Fruit fly (Drosophila melanogaster) whole organism, embryonic: ENCODE results near the gene Glos.

Source experiments
- Blimp-1 ChIP-seq: fragments of 200-800 bp; sonication (Bioruptor generic); optimal IDR thresholded peaks from 3 replicates; lab custom pipeline; 2018; ENCODE audit warnings: missing biosample characterization, missing genetic modification characterization, mild to moderate bottlenecking, moderate library complexity, missing genetic modification reagents
- C15 ChIP-seq: fragments of 200-800 bp; sonication (Bioruptor generic); IDR thresholded peaks from 3 replicates; pipeline ENCODE4 v1.3.6; 2022; ENCODE audit warnings: missing biosample characterization, missing genetic modification characterization
- CG10267 ChIP-seq: fragments of 200-800 bp; sonication (Bioruptor generic); optimal IDR thresholded peaks from 2 replicates; lab custom pipeline; 2018; ENCODE audit warnings: missing biosample characterization, mild to moderate bottlenecking, missing genetic modification characterization, moderate library complexity
- CG10959 ChIP-seq: fragments of 200-800 bp; sonication (Bioruptor generic); IDR thresholded peaks from 2 replicates; pipeline ENCODE4 v1.3.6; 2022; ENCODE audit warnings: missing biosample characterization, missing genetic modification characterization
- CG10979 ChIP-seq: fragments of 200-800 bp; sonication (Bioruptor generic); optimal IDR thresholded peaks from 2 replicates; lab custom pipeline; 2018; ENCODE audit warnings: missing biosample characterization, mild to moderate bottlenecking, missing genetic modification characterization, moderate library complexity
- CG11504 ChIP-seq: fragments of 200-800 bp; sonication (Bioruptor generic); optimal IDR thresholded peaks from 3 replicates; lab custom pipeline; 2019; ENCODE audit warnings: missing biosample characterization, mild to moderate bottlenecking, missing genetic modification characterization, moderate library complexity
- CG12299 ChIP-seq: fragments of 200-800 bp; sonication (Bioruptor generic); optimal IDR thresholded peaks from 2 replicates; lab custom pipeline; 2018; ENCODE audit warnings: missing biosample characterization, mild to moderate bottlenecking, missing genetic modification characterization
- CG1233 ChIP-seq: fragments of 200-800 bp; sonication (Bioruptor generic); optimal IDR thresholded peaks from 4 replicates; lab custom pipeline; 2018; ENCODE audit warnings: missing biosample characterization, mild to moderate bottlenecking, missing genetic modification characterization
- CG13123 ChIP-seq: fragments of 200-800 bp; sonication (Bioruptor generic); optimal IDR thresholded peaks from 2 replicates; lab custom pipeline; 2016; ENCODE audit warnings: missing biosample characterization, missing genetic modification characterization
- CG13624 ChIP-seq: fragments of 200-800 bp; sonication (Bioruptor generic); optimal IDR thresholded peaks from 2 replicates; lab custom pipeline; 2016; ENCODE audit warnings: missing biosample characterization, missing genetic modification characterization
- CG14667 ChIP-seq: fragments of 200-800 bp; sonication (Bioruptor generic); IDR thresholded peaks from 2 replicates; pipeline ENCODE4 v1.3.6; 2022; ENCODE audit warnings: missing biosample characterization, missing genetic modification characterization
- CG14965 ChIP-seq: fragments of 200-800 bp; sonication (Bioruptor generic); optimal IDR thresholded peaks from 2 replicates; lab custom pipeline; 2016; ENCODE audit warnings: missing biosample characterization, missing genetic modification characterization, borderline replicate concordance
- CG17912 ChIP-seq: fragments of 200-800 bp; sonication (Bioruptor generic); optimal IDR thresholded peaks from 2 replicates; lab custom pipeline; 2018; ENCODE audit warnings: missing biosample characterization, mild to moderate bottlenecking, missing genetic modification characterization
- CG30020 ChIP-seq: fragments of 200-800 bp; optimal IDR thresholded peaks from 2 replicates; lab custom pipeline; 2019; ENCODE audit warnings: missing biosample characterization, mild to moderate bottlenecking, missing genetic modification characterization, moderate library complexity
- CG3163 ChIP-seq: fragments of 200-800 bp; sonication (Bioruptor generic); optimal IDR thresholded peaks from 3 replicates; lab custom pipeline; 2016; ENCODE audit warnings: missing biosample characterization, missing genetic modification characterization
- CG33557 ChIP-seq: fragments of 200-800 bp; sonication (Bioruptor generic); optimal IDR thresholded peaks from 2 replicates; lab custom pipeline; 2019; ENCODE audit warnings: missing biosample characterization, mild to moderate bottlenecking, missing genetic modification characterization, moderate library complexity
- CG6254 ChIP-seq: fragments of 200-800 bp; sonication (Bioruptor generic); optimal IDR thresholded peaks from 3 replicates; lab custom pipeline; 2017; ENCODE audit warnings: mild to moderate bottlenecking, missing biosample characterization, missing genetic modification reagents, missing genetic modification characterization
- CG7928 ChIP-seq: fragments of 200-800 bp; sonication (Bioruptor generic); optimal IDR thresholded peaks from 2 replicates; lab custom pipeline; 2017; ENCODE audit warnings: missing biosample characterization, mild to moderate bottlenecking, missing genetic modification characterization
- CG9609 ChIP-seq: fragments of 200-800 bp; sonication (Bioruptor generic); optimal IDR thresholded peaks from 3 replicates; lab custom pipeline; 2016; ENCODE audit warnings: missing biosample characterization, missing genetic modification characterization
- CG9817 ChIP-seq: fragments of 200-800 bp; sonication (Bioruptor generic); optimal IDR thresholded peaks from 2 replicates; lab custom pipeline; 2018; ENCODE audit warnings: missing biosample characterization, mild to moderate bottlenecking, missing genetic modification characterization, moderate library complexity
- CrebB ChIP-seq: fragments of 200-800 bp; sonication (Bioruptor generic); optimal IDR thresholded peaks from 3 replicates; lab custom pipeline; 2018; ENCODE audit warnings: missing biosample characterization, mild to moderate bottlenecking, missing genetic modification characterization
- Dfd ChIP-seq, 2 experiments: fragments of >200 bp; optimal IDR thresholded peaks; 2 replicates each; lab custom pipeline; 2017; ENCODE audit warnings: missing biosample characterization in 2 of 2, missing genetic modification characterization in 2 of 2
- Doc2 ChIP-seq: fragments of 200-800 bp; sonication (Bioruptor generic); IDR thresholded peaks from 2 replicates; pipeline ENCODE4 v1.3.6; 2022; ENCODE audit warnings: missing biosample characterization, missing genetic modification characterization
- E2f1 ChIP-seq: fragments of 200-800 bp; sonication (Bioruptor generic); IDR thresholded peaks from 2 replicates; pipeline ENCODE4 v1.3.6; 2022; ENCODE audit warnings: missing biosample characterization, missing genetic modification characterization
- Hr51 ChIP-seq, 2 experiments: fragments of 200-800 bp; sonication (Bioruptor generic); optimal IDR thresholded peaks; 2 replicates in 1 of 2; 3 replicates in 1 of 2; lab custom pipeline; 2016 to 2018; ENCODE audit warnings: missing biosample characterization in 2 of 2, missing genetic modification characterization in 2 of 2, mild to moderate bottlenecking in 1 of 2, moderate library complexity in 1 of 2
- Mad ChIP-seq: fragments of 200-800 bp; sonication (Bioruptor generic); optimal IDR thresholded peaks from 2 replicates; lab custom pipeline; 2016; ENCODE audit warnings: missing biosample characterization, missing genetic modification characterization
- Mes4 ChIP-seq: fragments of 200-800 bp; sonication (Bioruptor generic); optimal IDR thresholded peaks from 2 replicates; lab custom pipeline; 2016; ENCODE audit warnings: missing biosample characterization, missing genetic modification characterization
- Mrtf ChIP-seq: fragments of 200-800 bp; sonication (Bioruptor generic); IDR thresholded peaks from 3 replicates; pipeline ENCODE4 v1.3.6; 2022; ENCODE audit warnings: missing biosample characterization, missing genetic modification characterization
- Nf-YA ChIP-seq: fragments of 200-800 bp; sonication (Bioruptor generic); IDR thresholded peaks from 2 replicates; pipeline ENCODE4 v1.3.6; 2022; ENCODE audit warnings: missing biosample characterization, missing genetic modification characterization
- Poxn ChIP-seq: fragments of 200-800 bp; sonication (Bioruptor generic); IDR thresholded peaks from 2 replicates; pipeline ENCODE4 v1.3.6; 2022; ENCODE audit warnings: missing biosample characterization, missing genetic modification characterization
- Sox102F ChIP-seq: fragments of 200-800 bp; sonication (Bioruptor generic); optimal IDR thresholded peaks from 2 replicates; lab custom pipeline; 2018; ENCODE audit warnings: missing biosample characterization, mild to moderate bottlenecking, missing genetic modification characterization, moderate library complexity
- Sry-δ ChIP-seq: fragments of 200-800 bp; sonication (Bioruptor generic); optimal IDR thresholded peaks from 2 replicates; lab custom pipeline; 2016; ENCODE audit warnings: missing biosample characterization, missing genetic modification characterization
- TFAM ChIP-seq: fragments of 200-800 bp; sonication (Bioruptor generic); optimal IDR thresholded peaks from 2 replicates; lab custom pipeline; 2017; ENCODE audit warnings: missing biosample characterization, missing genetic modification characterization, inconsistent platforms
- bcd ChIP-seq: fragments of 200-800 bp; sonication (Bioruptor generic); optimal IDR thresholded peaks from 2 replicates; lab custom pipeline; 2017; ENCODE audit warnings: missing biosample characterization, mild to moderate bottlenecking, missing genetic modification characterization
- cg ChIP-seq: fragments of 200-800 bp; sonication (Bioruptor generic); optimal IDR thresholded peaks from 3 replicates; lab custom pipeline; 2019; ENCODE audit warnings: missing biosample characterization, mild to moderate bottlenecking, missing genetic modification characterization, moderate library complexity
- chif ChIP-seq, 2 experiments: fragments of 200-800 bp; sonication (Bioruptor generic); optimal IDR thresholded peaks; 3 replicates each; lab custom pipeline; 2016; ENCODE audit warnings: missing biosample characterization in 2 of 2, missing genetic modification characterization in 2 of 2
- ci ChIP-seq: fragments of 200-800 bp; sonication (Bioruptor generic); IDR thresholded peaks from 3 replicates; pipeline ENCODE4 v1.3.6; 2022; ENCODE audit warnings: missing biosample characterization, missing genetic modification characterization
- ftz-f1 ChIP-seq: fragments of 200-800 bp; sonication (Bioruptor generic); optimal IDR thresholded peaks from 2 replicates; lab custom pipeline; 2016; ENCODE audit warnings: missing biosample characterization, missing genetic modification characterization
- gce ChIP-seq: fragments of 200-800 bp; sonication (Bioruptor generic); IDR thresholded peaks from 3 replicates; pipeline ENCODE4 v1.3.6; 2022; ENCODE audit warnings: missing biosample characterization, missing genetic modification characterization
- gfzf ChIP-seq: fragments of 200-800 bp; sonication (Bioruptor generic); optimal IDR thresholded peaks from 2 replicates; lab custom pipeline; 2016; ENCODE audit warnings: missing biosample characterization, mild to moderate bottlenecking, missing genetic modification characterization, moderate library complexity
- lilli ChIP-seq: fragments of 200-800 bp; sonication (Bioruptor generic); optimal IDR thresholded peaks from 3 replicates; lab custom pipeline; 2016; ENCODE audit warnings: missing biosample characterization, missing genetic modification characterization
- sc ChIP-seq, 3 experiments: fragments of >200 bp in 2 of 3; fragments of 200-800 bp in 1 of 3; sonication (Bioruptor generic) in 1 of 3; optimal IDR thresholded peaks; 2 replicates in 2 of 3; 3 replicates in 1 of 3; lab custom pipeline; 2017; ENCODE audit warnings: mild to moderate bottlenecking in 1 of 3, missing biosample characterization in 1 of 3, missing genetic modification characterization in 1 of 3, missing genetic modification reagents in 1 of 3
- seq ChIP-seq: fragments of 200-800 bp; sonication (Bioruptor generic); IDR thresholded peaks from 2 replicates; pipeline ENCODE4 v1.3.6; 2022; ENCODE audit warnings: missing biosample characterization, missing genetic modification characterization
- sima ChIP-seq: fragments of 200-800 bp; sonication (Bioruptor generic); optimal IDR thresholded peaks from 2 replicates; lab custom pipeline; 2016; ENCODE audit warnings: missing biosample characterization, missing genetic modification characterization
- sqz ChIP-seq: fragments of 200-800 bp; sonication (Bioruptor generic); optimal IDR thresholded peaks from 3 replicates; lab custom pipeline; 2018; ENCODE audit warnings: missing biosample characterization, mild to moderate bottlenecking, missing genetic modification characterization
- tin ChIP-seq: fragments of 200-800 bp; sonication (Bioruptor generic); optimal IDR thresholded peaks from 3 replicates; lab custom pipeline; 2016; ENCODE audit warnings: missing biosample characterization, missing genetic modification characterization
- tio ChIP-seq: fragments of 200-800 bp; sonication (Bioruptor generic); optimal IDR thresholded peaks from 2 replicates; lab custom pipeline; 2017; ENCODE audit warnings: missing biosample characterization, missing genetic modification characterization, inconsistent platforms
- tll ChIP-seq, 2 experiments: fragments of 200-800 bp in 1 of 2; fragments of >200 bp in 1 of 2; sonication (Bioruptor generic) in 1 of 2; optimal IDR thresholded peaks; 2 replicates each; lab custom pipeline; 2017 to 2019; ENCODE audit warnings: missing biosample characterization in 2 of 2, missing genetic modification characterization in 2 of 2, mild to moderate bottlenecking in 1 of 2, moderate library complexity in 1 of 2
- tna ChIP-seq: fragments of 200-800 bp; sonication (Bioruptor generic); IDR thresholded peaks from 2 replicates; pipeline ENCODE4 v1.3.6; 2022; ENCODE audit warnings: missing biosample characterization, missing genetic modification characterization; ENCODE audit not compliant: partially characterized antibody
- trem ChIP-seq: fragments of 200-800 bp; optimal IDR thresholded peaks from 3 replicates; lab custom pipeline; 2019; ENCODE audit warnings: missing biosample characterization, mild to moderate bottlenecking, missing genetic modification characterization, moderate library complexity
- ttk ChIP-seq: fragments of 200-800 bp; sonication (Bioruptor generic); IDR thresholded peaks from 2 replicates; pipeline ENCODE4 v2.1.2; 2022; ENCODE audit warnings: missing biosample characterization, missing genetic modification characterization

Glos gene

dm6 chrX:3964965-3965420, 28.7 kb downstream of the Glos start, which contains the start of gene lva (continued):
- no peak for TF ChIP-seq Nf-YA (GFP tag; lab: Robert Waterston, UW)
- TF ChIP-seq ttk, result no peak
- TF ChIP-seq CG17912 (GFP tag; lab: Kevin White, UChicago), result no peak
- TF ChIP-seq CG9609 (GFP tag; lab: Kevin White, UChicago), result no peak
- no peak for TF ChIP-seq Sox102F
- no peak for TF ChIP-seq C15 (GFP tag; lab: Robert Waterston, UW)
- no peak for TF ChIP-seq tio (GFP tag; lab: Kevin White, UChicago)
- TF ChIP-seq E2f1, result no peak
- peak; percentile 63 for TF ChIP-seq Sry-δ
- TF ChIP-seq Blimp-1 (GFP tag; lab: Kevin White, UChicago), result no peak
- TF ChIP-seq sima (GFP tag; lab: Kevin White, UChicago), result no peak
- no peak for TF ChIP-seq tll (GFP tag; optimal IDR thresholded peaks at IDR 0.05; lab: Kevin White, UChicago)
- TF ChIP-seq gfzf (GFP tag; lab: Kevin White, UChicago), result peak; percentile 22
- TF ChIP-seq ci (GFP tag; lab: Robert Waterston, UW), result no peak
- peak; percentile 2 for TF ChIP-seq CG12299
- peak; percentile 95 for TF ChIP-seq cg
- no peak for TF ChIP-seq CG11504 (tag; lab: Kevin White, UChicago)
- peak; percentile 98 for TF ChIP-seq CG7928 (GFP tag; lab: Kevin White, UChicago)
- no peak for TF ChIP-seq CG3163
- TF ChIP-seq Mes4 (GFP tag; lab: Kevin White, UChicago), result no peak
- no peak for TF ChIP-seq TFAM
- no peak for TF ChIP-seq CG6254 (GFP tag; lab: Kevin White, UChicago)
- TF ChIP-seq CrebB (tag; lab: Kevin White, UChicago), result no peak
- no peak for TF ChIP-seq seq (GFP tag; lab: Robert Waterston, UW)
- TF ChIP-seq gce (GFP tag; lab: Robert Waterston, UW), result no peak
- TF ChIP-seq lilli (GFP tag; lab: Kevin White, UChicago), result no peak
- no peak for TF ChIP-seq sqz (GFP tag; lab: Kevin White, UChicago)
- no peak for TF ChIP-seq Poxn (GFP tag; lab: Robert Waterston, UW)
- no peak for TF ChIP-seq CG13123 (GFP tag; lab: Kevin White, UChicago)
- TF ChIP-seq CG10267, result no peak
- TF ChIP-seq ftz-f1, result no peak
- no peak for TF ChIP-seq CG10979 (tag; lab: Kevin White, UChicago)
- no peak for TF ChIP-seq Mad (GFP tag; lab: Kevin White, UChicago)
- TF ChIP-seq bcd, result no peak
- no peak for TF ChIP-seq CG10959 (GFP tag; lab: Robert Waterston, UW)
- no peak for TF ChIP-seq sc (optimal IDR thresholded peaks at IDR 0.05; lab: Kevin White, UChicago)
- no peak for TF ChIP-seq sc (GFP tag; optimal IDR thresholded peaks at IDR 0.05; lab: Kevin White, UChicago)
- no peak for TF ChIP-seq CG33557 (GFP tag; lab: Kevin White, UChicago)
- TF ChIP-seq Hr51 (GFP tag; optimal IDR thresholded peaks at IDR 0.05; lab: Kevin White, UChicago), result no peak
- no peak for TF ChIP-seq CG9817 (tag; lab: Kevin White, UChicago)
- no peak for TF ChIP-seq CG14965 (GFP tag; lab: Kevin White, UChicago)
- TF ChIP-seq Dfd (GFP tag; optimal IDR thresholded peaks at IDR 0.05; lab: Kevin White, UChicago), result no peak
- TF ChIP-seq Mrtf (GFP tag; lab: Robert Waterston, UW), result no peak
- TF ChIP-seq CG1233 (GFP tag; lab: Kevin White, UChicago), result no peak
- TF ChIP-seq CG14667 (GFP tag; lab: Robert Waterston, UW), result no peak
- 0 out of 2 replicates have a peak, but pooled peaks have one; percentile 21 for TF ChIP-seq tna (GFP tag; lab: Robert Waterston, UW)
- TF ChIP-seq trem, result peak; percentile 51
- no peak for TF ChIP-seq Doc2
- TF ChIP-seq CG13624 (GFP tag; lab: Kevin White, UChicago), result no peak
- TF ChIP-seq chif (GFP tag; optimal IDR thresholded peaks at IDR 0.05; lab: Kevin White, UChicago), result no peak
- no peak for TF ChIP-seq CG30020 (tag; lab: Kevin White, UChicago)
- no peak for TF ChIP-seq tin (GFP tag; lab: Kevin White, UChicago)
